Worm (Caenorhabditis elegans): Measurements from ENCODE around the gene ccdc-149.

DNA sequence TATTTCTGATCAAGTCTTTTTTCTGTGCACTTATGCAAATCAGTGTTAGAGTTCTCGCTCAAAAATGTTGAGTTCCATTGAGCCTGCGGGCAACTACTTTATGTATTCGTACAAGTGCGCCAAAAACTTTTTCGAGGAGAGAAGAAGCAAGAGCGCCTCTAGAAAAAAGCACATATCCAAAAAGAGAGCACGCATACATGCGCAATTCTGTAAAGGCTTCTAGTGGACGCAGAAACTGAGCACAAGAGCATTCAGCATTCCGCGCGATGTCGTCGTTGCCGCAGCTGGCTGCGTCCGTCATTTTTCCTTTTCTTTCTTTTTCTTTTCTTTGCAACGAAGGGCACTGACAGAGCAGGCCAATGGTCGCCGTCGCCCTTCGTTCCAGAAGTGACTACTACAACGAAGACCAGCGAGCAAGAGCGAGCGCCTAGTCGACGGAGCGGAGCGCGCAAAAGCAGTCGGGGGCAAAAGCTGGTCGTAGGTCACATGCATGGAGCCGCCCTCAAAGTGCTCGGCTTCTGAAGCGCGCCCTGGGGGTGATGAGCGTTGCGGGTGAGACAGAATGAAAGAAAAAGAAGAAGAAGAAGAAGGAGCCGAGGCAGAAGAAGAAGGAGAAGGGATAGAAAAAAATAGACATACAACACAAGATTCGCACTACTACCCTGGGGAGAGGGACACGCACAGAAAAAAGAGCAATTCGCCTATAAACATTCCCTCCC is 38.1 kb downstream of the ccdc-149 start:
- no peak for TF ChIP-seq fkh-10 (GFP tag; optimal IDR thresholded peaks at IDR 0.05)
- TF ChIP-seq unc-55 (GFP tag; optimal IDR thresholded peaks at IDR 0.05) = no peak
- no peak for TF ChIP-seq nhr-232 (tag; optimal IDR thresholded peaks at IDR 0.05)
- no peak for TF ChIP-seq ceh-48 (tag; optimal IDR thresholded peaks at IDR 0.05)
- no peak for TF ChIP-seq sox-4 (tag; optimal IDR thresholded peaks at IDR 0.05)
- TF ChIP-seq rnt-1 (tag; optimal IDR thresholded peaks at IDR 0.05) = no peak
- no peak for TF ChIP-seq fax-1 (tag; optimal IDR thresholded peaks at IDR 0.05)
- TF ChIP-seq che-1 (tag; optimal IDR thresholded peaks at IDR 0.05) = no peak

All from whole organism, late embryonic.